Worm (Caenorhabditis elegans): ENCODE results near the gene nos-2.
A peak's percentile ranks its signal among the peaks of the same experiment; 100 is the strongest.

nos-2 gene

DNA sequence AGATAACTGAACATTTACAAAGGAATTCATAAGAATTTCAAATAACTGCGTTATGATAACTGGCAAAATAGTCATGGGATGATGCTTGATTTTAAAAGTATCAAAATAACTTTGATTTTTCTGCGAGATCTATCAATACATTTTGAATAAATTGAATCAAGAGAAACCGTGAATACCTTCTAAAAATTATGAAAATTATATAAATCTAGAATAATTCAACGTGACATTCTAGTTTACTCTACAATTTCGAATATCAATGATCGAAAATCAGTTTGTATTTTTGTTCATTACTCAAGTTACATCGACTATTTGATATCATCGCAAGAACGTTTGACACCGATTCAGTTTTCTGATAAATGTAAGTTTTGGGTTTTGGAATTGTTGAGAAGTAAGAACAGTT, 3.7 kb upstream of the nos-2 start, which contains the start of gene acs-6:
Gene acs-6 (plus strand): TSS at position 301 of the 400 bp plus-strand sequence.
- TF ChIP-seq elt-1 (tag; optimal IDR thresholded peaks at IDR 0.05; ENCODE audit: borderline replicate concordance, insufficient read depth) (no peak), ces-1 (GFP tag; optimal IDR thresholded peaks at IDR 0.05) (no peak), snpc-4 (tag; optimal IDR thresholded peaks at IDR 0.05) (no peak), mls-2 (tag; optimal IDR thresholded peaks at IDR 0.05) (no peak), ceh-43 (GFP tag; optimal IDR thresholded peaks at IDR 0.05) (no peak), cnd-1 (tag; optimal IDR thresholded peaks at IDR 0.05) (no peak), unc-120 (tag; optimal IDR thresholded peaks at IDR 0.05; ENCODE audit: poor library complexity, severe bottlenecking) (no peak), hlh-1 (tag; optimal IDR thresholded peaks at IDR 0.05) (no peak), nhr-2 (tag; optimal IDR thresholded peaks at IDR 0.05) (no peak), mep-1 (tag; optimal IDR thresholded peaks at IDR 0.05) (no peak), unc-39 (tag; optimal IDR thresholded peaks at IDR 0.05) (no peak), bed-3 (GFP tag; optimal IDR thresholded peaks at IDR 0.05) (no peak), blmp-1 (tag; optimal IDR thresholded peaks at IDR 0.05) (no peak), nhr-76 (tag; optimal IDR thresholded peaks at IDR 0.05) (no peak), sem-2 (GFP tag; optimal IDR thresholded peaks at IDR 0.05) (no peak), ham-2 (GFP tag; optimal IDR thresholded peaks at IDR 0.05) (no peak), lin-13 (tag; optimal IDR thresholded peaks at IDR 0.05) (no peak), unc-62 (GFP tag; optimal IDR thresholded peaks at IDR 0.05) (no peak)

- TF ChIP-seq pha-4 (tag; optimal IDR thresholded peaks at IDR 0.05) (no peak), unc-62 (GFP tag; optimal IDR thresholded peaks at IDR 0.05) (no peak), sptf-1 (tag; optimal IDR thresholded peaks at IDR 0.05) (no peak), drap-1 (GFP tag; optimal IDR thresholded peaks at IDR 0.05) (no peak), mep-1 (tag; optimal IDR thresholded peaks at IDR 0.05) (no peak), lin-13 (tag; optimal IDR thresholded peaks at IDR 0.05) (no peak), ceh-39 (tag; optimal IDR thresholded peaks at IDR 0.05) (no peak), snpc-4 (tag; optimal IDR thresholded peaks at IDR 0.05) (no peak), hlh-1 (tag; optimal IDR thresholded peaks at IDR 0.05) (no peak), zip-8 (tag; optimal IDR thresholded peaks at IDR 0.05) (no peak), ham-2 (GFP tag; optimal IDR thresholded peaks at IDR 0.05) (no peak), M03D4.4 (tag; optimal IDR thresholded peaks at IDR 0.05) (no peak), flh-1 (GFP tag; optimal IDR thresholded peaks at IDR 0.05) (no peak)
Measured at ce11 chrII:7069866-7070265, 4.4 kb downstream of the nos-2 start, which contains the start of gene him-14. him-14 (minus strand) TSS chrII:7069966.

DNA sequence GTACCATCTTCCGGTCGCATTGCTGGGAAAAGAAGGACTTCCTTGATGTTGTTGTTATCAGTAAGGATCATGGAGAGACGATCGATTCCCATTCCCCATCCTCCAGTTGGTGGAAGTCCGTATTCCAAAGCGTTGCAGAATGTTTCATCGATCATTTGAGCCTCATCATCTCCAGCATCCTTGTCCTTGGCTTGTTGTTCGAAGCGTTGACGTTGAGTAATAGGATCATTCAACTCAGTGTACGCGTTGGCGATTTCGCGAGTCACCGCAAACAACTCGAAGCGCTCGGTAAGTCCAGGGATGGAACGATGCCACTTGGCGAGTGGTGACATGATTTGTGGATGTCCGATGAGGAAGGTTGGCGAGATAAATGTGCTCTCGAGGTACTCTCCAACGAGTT, 5.0 kb downstream of the nos-2 start:
- no peak for TF ChIP-seq nhr-28 (tag; optimal IDR thresholded peaks at IDR 0.05)

- no peak for TF ChIP-seq lin-13 (tag; optimal IDR thresholded peaks at IDR 0.05)
- TF ChIP-seq tbx-8 (GFP tag; optimal IDR thresholded peaks at IDR 0.05): no peak
- TF ChIP-seq sptf-1 (tag; optimal IDR thresholded peaks at IDR 0.05): no peak
- TF ChIP-seq snpc-4 (tag; optimal IDR thresholded peaks at IDR 0.05): no peak
- TF ChIP-seq lsy-2 (tag; optimal IDR thresholded peaks at IDR 0.05): no peak
- TF ChIP-seq bed-3 (GFP tag; optimal IDR thresholded peaks at IDR 0.05): no peak
- TF ChIP-seq nhr-237 (tag; optimal IDR thresholded peaks at IDR 0.05): no peak
- no peak for TF ChIP-seq ceh-39 (tag; optimal IDR thresholded peaks at IDR 0.05)
- no peak for TF ChIP-seq blmp-1 (tag; optimal IDR thresholded peaks at IDR 0.05)
- no peak for TF ChIP-seq unc-120 (tag; optimal IDR thresholded peaks at IDR 0.05; ENCODE audit: poor library complexity, severe bottlenecking)
- TF ChIP-seq ztf-11 (tag; optimal IDR thresholded peaks at IDR 0.05): no peak
Measured at ce11 chrII:7072315-7072589, 6.8 kb downstream of the nos-2 start, which contains the start of gene kars-1. kars-1 (minus strand) TSS chrII:7072415.

- TF ChIP-seq lin-32 (GFP tag; optimal IDR thresholded peaks at IDR 0.05) (no peak), nhr-237 (tag; optimal IDR thresholded peaks at IDR 0.05) (peak; percentile 76), ceh-83 (GFP tag; optimal IDR thresholded peaks at IDR 0.05) (no peak), nhr-76 (tag; optimal IDR thresholded peaks at IDR 0.05) (no peak), lsy-2 (tag; optimal IDR thresholded peaks at IDR 0.05) (peak; percentile 80), nhr-28 (tag; optimal IDR thresholded peaks at IDR 0.05) (no peak), mls-2 (tag; optimal IDR thresholded peaks at IDR 0.05) (no peak), sem-2 (GFP tag; optimal IDR thresholded peaks at IDR 0.05) (no peak), zip-8 (tag; optimal IDR thresholded peaks at IDR 0.05) (no peak), ceh-39 (tag; optimal IDR thresholded peaks at IDR 0.05) (no peak), mab-5 (tag; optimal IDR thresholded peaks at IDR 0.05) (no peak), ces-1 (GFP tag; optimal IDR thresholded peaks at IDR 0.05) (peak; percentile 95), elt-1 (tag; optimal IDR thresholded peaks at IDR 0.05; ENCODE audit: borderline replicate concordance, insufficient read depth) (no peak), pha-4 (tag; optimal IDR thresholded peaks at IDR 0.05) (no peak), unc-39 (tag; optimal IDR thresholded peaks at IDR 0.05) (no peak), M03D4.4 (tag; optimal IDR thresholded peaks at IDR 0.05) (no peak), sptf-1 (tag; optimal IDR thresholded peaks at IDR 0.05) (peak; percentile 68), lin-13 (tag; optimal IDR thresholded peaks at IDR 0.05) (peak; percentile 4), cnd-1 (tag; optimal IDR thresholded peaks at IDR 0.05) (peak; percentile 30), ztf-11 (tag; optimal IDR thresholded peaks at IDR 0.05) (no peak), snpc-4 (tag; optimal IDR thresholded peaks at IDR 0.05) (no peak), flh-1 (GFP tag; optimal IDR thresholded peaks at IDR 0.05) (no peak), unc-120 (tag; optimal IDR thresholded peaks at IDR 0.05; ENCODE audit: poor library complexity, severe bottlenecking) (no peak), elt-3 (tag; optimal IDR thresholded peaks at IDR 0.05) (no peak), mep-1 (tag; optimal IDR thresholded peaks at IDR 0.05) (peak; percentile 63), hlh-1 (tag; optimal IDR thresholded peaks at IDR 0.05) (no peak), nhr-2 (tag; optimal IDR thresholded peaks at IDR 0.05) (no peak), drap-1 (GFP tag; optimal IDR thresholded peaks at IDR 0.05) (no peak), blmp-1 (tag; optimal IDR thresholded peaks at IDR 0.05) (no peak), tbx-8 (GFP tag; optimal IDR thresholded peaks at IDR 0.05) (no peak)
Measured at ce11 chrII:7072590-7073536, 7.4 kb downstream of the nos-2 start.

All from whole organism, mixed stage, embryonic.